Fruit fly (Drosophila melanogaster): ENCODE results near the gene CG31524.
A peak's percentile ranks its signal among the peaks of the same experiment; 100 is the strongest.

Gene CG31524

DNA sequence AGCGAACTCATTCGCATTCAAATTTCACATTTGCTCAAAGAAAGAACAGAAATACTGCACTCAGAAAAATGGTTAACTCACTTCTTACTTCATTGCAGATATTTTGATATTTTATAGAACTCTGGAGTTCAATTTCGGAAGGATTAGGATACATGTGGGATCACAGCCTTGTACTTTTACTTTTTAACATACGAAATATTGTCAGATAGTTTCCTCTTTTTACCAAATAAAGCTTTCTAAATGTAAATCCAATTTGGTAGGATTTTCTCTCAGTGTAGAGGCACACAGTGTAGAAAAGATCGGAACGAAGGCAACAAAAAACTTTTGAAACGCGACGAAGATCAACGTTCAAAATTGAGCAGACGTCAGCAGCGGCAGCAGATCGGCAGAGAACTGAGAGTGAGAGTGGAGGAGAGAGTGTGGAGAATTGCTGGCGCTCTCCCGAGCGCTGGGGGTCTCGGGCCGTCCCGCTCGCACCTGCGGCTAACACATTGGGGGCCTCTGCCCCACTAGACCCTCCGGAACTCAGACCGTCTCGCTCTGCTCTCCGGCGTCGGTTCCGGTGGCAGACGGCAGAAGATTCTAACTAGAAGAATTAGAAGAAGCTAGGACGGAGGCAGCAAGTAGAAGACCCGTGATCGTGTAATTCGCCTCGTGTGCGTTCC, 18.0 kb upstream of the CG31524 start, which contains the start of gene tmod (continued):
- peak; percentile 21 for TF ChIP-seq CG1529 (GFP tag; optimal IDR thresholded peaks at IDR 0.05)
- no peak for TF ChIP-seq jing (GFP tag; optimal IDR thresholded peaks at IDR 0.05)
- no peak for TF ChIP-seq wor (GFP tag; IDR thresholded peaks at IDR 0.05)
- peak; percentile 95 for TF ChIP-seq aop (GFP tag; IDR thresholded peaks at IDR 0.05)
- peak; percentile 57 for TF ChIP-seq CG34224 (GFP tag; IDR thresholded peaks at IDR 0.05; ENCODE audit: partially characterized antibody)
- TF ChIP-seq PHDP (tag; optimal IDR thresholded peaks at IDR 0.05) = peak; percentile 48
- peak; percentile 78 for TF ChIP-seq CG10979 (tag; optimal IDR thresholded peaks at IDR 0.05)
- no peak for TF ChIP-seq Mrtf (GFP tag; IDR thresholded peaks at IDR 0.05)
- TF ChIP-seq CG4424 (GFP tag; optimal IDR thresholded peaks at IDR 0.05) = peak; percentile 36
- TF ChIP-seq CG9727 (GFP tag; optimal IDR thresholded peaks at IDR 0.05) = peak; percentile 36
- peak in 1 of 2 experiments; percentile 52 for TF ChIP-seq dpn (GFP tag; optimal IDR thresholded peaks at IDR 0.05)
- TF ChIP-seq CG12219 (GFP tag; optimal IDR thresholded peaks at IDR 0.05) = peak; percentile 46
- no peak for TF ChIP-seq CG15073 (GFP tag; optimal IDR thresholded peaks at IDR 0.05)
- TF ChIP-seq sr (GFP tag; IDR thresholded peaks at IDR 0.05) = peak; percentile 36; the same call in 1 of the 3 replicates
- no peak for TF ChIP-seq hb (GFP tag; IDR thresholded peaks at IDR 0.05; ENCODE audit: partially characterized antibody)
- TF ChIP-seq Fer1 (GFP tag; optimal IDR thresholded peaks at IDR 0.05) = peak; percentile 31
- TF ChIP-seq emc (GFP tag; optimal IDR thresholded peaks at IDR 0.05) = no peak
- TF ChIP-seq tll (GFP tag; optimal IDR thresholded peaks at IDR 0.05) = no peak
- no peak for TF ChIP-seq CG16779 (GFP tag; IDR thresholded peaks at IDR 0.05)
- no peak for TF ChIP-seq sens-2 (GFP tag; IDR thresholded peaks at IDR 0.05)
- peak; percentile 36 for TF ChIP-seq CG15601 (tag; optimal IDR thresholded peaks at IDR 0.05)
- TF ChIP-seq sc (optimal IDR thresholded peaks at IDR 0.05) = no peak
- peak; percentile 55 for TF ChIP-seq sc (GFP tag; optimal IDR thresholded peaks at IDR 0.05)
- TF ChIP-seq Ets97D (GFP tag; optimal IDR thresholded peaks at IDR 0.05) = peak; percentile 7
- no peak for TF ChIP-seq inv (GFP tag; IDR thresholded peaks at IDR 0.05; ENCODE audit: partially characterized antibody)
- TF ChIP-seq btn (GFP tag; optimal IDR thresholded peaks at IDR 0.05) = no peak
- no peak for TF ChIP-seq Dp (GFP tag; optimal IDR thresholded peaks at IDR 0.05)
- TF ChIP-seq al (GFP tag; IDR thresholded peaks at IDR 0.05) = no peak
- TF ChIP-seq org-1 (GFP tag; optimal IDR thresholded peaks at IDR 0.05) = peak; percentile 2
- TF ChIP-seq hbn (GFP tag; IDR thresholded peaks at IDR 0.05; ENCODE audit: partially characterized antibody) = no peak
- no peak for TF ChIP-seq Aef1 (GFP tag; IDR thresholded peaks at IDR 0.05)
- peak; percentile 91 for TF ChIP-seq Ets65A (GFP tag)
- TF ChIP-seq Pdp1 (GFP tag; optimal IDR thresholded peaks at IDR 0.05) = peak in 1 of 2 experiments; percentile 53
- TF ChIP-seq CG12071 (GFP tag; optimal IDR thresholded peaks at IDR 0.05) = no peak
- no peak for TF ChIP-seq CG17829 (tag; optimal IDR thresholded peaks at IDR 0.05)
- TF ChIP-seq CG17612 (GFP tag; IDR thresholded peaks at IDR 0.05) = no peak
- no peak for TF ChIP-seq fd3F (GFP tag; optimal IDR thresholded peaks at IDR 0.05)
- peak; percentile 62 for TF ChIP-seq Ssrp (tag; optimal IDR thresholded peaks at IDR 0.05)
- no peak for TF ChIP-seq CG9437 (GFP tag; optimal IDR thresholded peaks at IDR 0.05)
- TF ChIP-seq CG15696 (tag; optimal IDR thresholded peaks at IDR 0.05) = peak; percentile 5
- TF ChIP-seq sd (tag; optimal IDR thresholded peaks at IDR 0.05) = no peak
- no peak for TF ChIP-seq D (optimal IDR thresholded peaks at IDR 0.05)
- TF ChIP-seq D (GFP tag; optimal IDR thresholded peaks at IDR 0.05) = peak; percentile 38
- TF ChIP-seq sim (GFP tag; IDR thresholded peaks at IDR 0.05) = no peak
- TF ChIP-seq lov (optimal IDR thresholded peaks at IDR 0.05) = no peak
- TF ChIP-seq lov (GFP tag; IDR thresholded peaks at IDR 0.05) = no peak
- TF ChIP-seq peb (GFP tag; IDR thresholded peaks at IDR 0.05) = no peak
- no peak for TF ChIP-seq eyg (GFP tag; optimal IDR thresholded peaks at IDR 0.05)
- TF ChIP-seq CG2202 (tag; optimal IDR thresholded peaks at IDR 0.05) = no peak
- no peak; the same call in 2 of the 3 replicates for TF ChIP-seq Doc3 (GFP tag; IDR thresholded peaks at IDR 0.05; ENCODE audit: partially characterized antibody)
- TF ChIP-seq ranshi (GFP tag; IDR thresholded peaks at IDR 0.05) = no peak

Measured in whole organism, embryonic.